Worm (Caenorhabditis elegans): ENCODE measurements around the gene ccm-2.

ce11 chrIV:1824065-1824531 is 10.3 kb upstream of the ccm-2 start, which contains the start of gene cmk-1:
- TF ChIP-seq ceh-82 (tag; optimal IDR thresholded peaks at IDR 0.05) (no peak), nhr-28 (tag; optimal IDR thresholded peaks at IDR 0.05) (no peak), lin-39 (tag; optimal IDR thresholded peaks at IDR 0.05) (peak; percentile 68), nhr-237 (tag; optimal IDR thresholded peaks at IDR 0.05) (no peak), hmg-11 (tag; optimal IDR thresholded peaks at IDR 0.05) (peak; percentile 64), nhr-25 (tag; optimal IDR thresholded peaks at IDR 0.05) (no peak), nhr-67 (tag; optimal IDR thresholded peaks at IDR 0.05) (no peak), elt-1 (tag; optimal IDR thresholded peaks at IDR 0.05) (no peak)
